Worm (Caenorhabditis elegans) whole organism, early embryonic: ENCODE results near the gene K02B2.6.

Experiments
- B0310.2 ChIP-seq: sonication (generic microtip); optimal IDR thresholded peaks from 2 replicates; lab custom pipeline; 2016; ENCODE audit warnings: mild to moderate bottlenecking, missing genetic modification characterization, missing compliant biosample characterization
- F13C5.2 ChIP-seq: sonication (generic microtip); optimal IDR thresholded peaks from 2 replicates; lab custom pipeline; 2017; ENCODE audit warnings: mild to moderate bottlenecking, missing genetic modification characterization, inconsistent platforms, missing compliant biosample characterization
- aly-1 ChIP-seq: sonication (generic microtip); optimal IDR thresholded peaks from 2 replicates; lab custom pipeline; 2016; ENCODE audit warnings: missing genetic modification characterization, missing compliant biosample characterization
- ama-1 ChIP-seq: fragments of 150-350 bp; optimal IDR thresholded peaks from 2 replicates; lab custom pipeline; 2014
- ceh-13 ChIP-seq: fragments of 200-800 bp; sonication (Bioruptor generic); optimal IDR thresholded peaks from 2 replicates; lab custom pipeline; 2018; ENCODE audit warnings: mild to moderate bottlenecking, missing genetic modification characterization, missing compliant biosample characterization
- ceh-36 ChIP-seq: sonication (generic microtip); optimal IDR thresholded peaks from 2 replicates; lab custom pipeline; 2016; ENCODE audit warnings: missing genetic modification characterization, inconsistent platforms, missing compliant biosample characterization
- ets-7 ChIP-seq: sonication (generic microtip); optimal IDR thresholded peaks from 2 replicates; lab custom pipeline; 2016; ENCODE audit warnings: missing genotype, missing genetic modification characterization, missing compliant biosample characterization
- flt-1 ChIP-seq: fragments of 200-800 bp; sonication (Bioruptor generic); IDR thresholded peaks from 2 replicates; pipeline ENCODE4 v1.3.6; 2022; ENCODE audit warnings: missing genetic modification characterization, missing compliant biosample characterization
- hmbx-1 ChIP-seq: sonication (generic microtip); optimal IDR thresholded peaks from 2 replicates; lab custom pipeline; 2016; ENCODE audit warnings: mild to moderate bottlenecking, missing genetic modification characterization, missing compliant biosample characterization
- hmg-4 ChIP-seq: fragments of 200-800 bp; sonication (Bioruptor generic); optimal IDR thresholded peaks from 2 replicates; lab custom pipeline; 2018; ENCODE audit warnings: mild to moderate bottlenecking, missing genetic modification characterization, missing compliant biosample characterization
- hnd-1 ChIP-seq: sonication (generic microtip); optimal IDR thresholded peaks from 2 replicates; lab custom pipeline; 2016; ENCODE audit warnings: missing genetic modification characterization, missing compliant biosample characterization
- pes-1 ChIP-seq: fragments of 200-800 bp; sonication (Bioruptor generic); IDR thresholded peaks from 2 replicates; pipeline ENCODE4 v1.3.6; 2022; ENCODE audit warnings: missing genetic modification reagents, missing genetic modification characterization, missing compliant biosample characterization
- scrt-1 ChIP-seq: fragments of 200-800 bp; sonication (Bioruptor generic); IDR thresholded peaks from 2 replicates; pipeline ENCODE4 v1.3.6; 2022; ENCODE audit warnings: missing genetic modification characterization, missing compliant biosample characterization
- sea-1 ChIP-seq: fragments of 200-800 bp; sonication (Bioruptor generic); conservative IDR thresholded peaks from 2 replicates; pipeline ENCODE4 v1.3.6; 2022; ENCODE audit warnings: missing genetic modification characterization, missing compliant biosample characterization
- tbx-11 ChIP-seq: fragments of 200-800 bp; sonication (Bioruptor generic); IDR thresholded peaks from 2 replicates; pipeline ENCODE4 v1.3.6; 2022; ENCODE audit warnings: missing genetic modification characterization, missing compliant biosample characterization
- tbx-37 ChIP-seq: fragments of 200-800 bp; sonication (Bioruptor generic); conservative IDR thresholded peaks from 2 replicates; pipeline ENCODE4 v1.3.6; 2022; ENCODE audit warnings: missing genetic modification reagents, missing genetic modification characterization, missing compliant biosample characterization
- tra-4 ChIP-seq: sonication (generic microtip); optimal IDR thresholded peaks from 2 replicates; lab custom pipeline; 2017; ENCODE audit warnings: missing genetic modification characterization, missing compliant biosample characterization

Gene K02B2.6

ce11 chrIV:5947555-5948151, 14.4 kb downstream of the K02B2.6 start, which contains the start of gene rps-25:
Gene rps-25 (minus strand): TSS chrIV:5947605.
- no peak for TF ChIP-seq F13C5.2 (tag; lab: Kevin White, UChicago)
- TF ChIP-seq ceh-36 (tag; lab: Kevin White, UChicago) = no peak
- TF ChIP-seq tra-4 = no peak
- no peak for TF ChIP-seq ama-1 (lab: Kevin White, UChicago)
- no peak for TF ChIP-seq B0310.2 (tag; lab: Kevin White, UChicago)
- TF ChIP-seq sea-1 = no peak
- no peak for TF ChIP-seq tbx-11 (GFP tag; lab: Robert Waterston, UW)
- no peak for TF ChIP-seq ets-7 (tag; lab: Kevin White, UChicago)
- no peak for TF ChIP-seq tbx-37
- TF ChIP-seq scrt-1 (GFP tag; lab: Robert Waterston, UW) = no peak
- TF ChIP-seq hmg-4 = no peak
- no peak for TF ChIP-seq pes-1 (GFP tag; lab: Robert Waterston, UW)
- TF ChIP-seq hnd-1 (tag; lab: Kevin White, UChicago) = no peak
- TF ChIP-seq flt-1 (GFP tag; lab: Robert Waterston, UW) = no peak
- TF ChIP-seq aly-1 (tag; lab: Kevin White, UChicago) = no peak
- no peak for TF ChIP-seq ceh-13
- no peak for TF ChIP-seq hmbx-1 (tag; lab: Kevin White, UChicago)

DNA sequence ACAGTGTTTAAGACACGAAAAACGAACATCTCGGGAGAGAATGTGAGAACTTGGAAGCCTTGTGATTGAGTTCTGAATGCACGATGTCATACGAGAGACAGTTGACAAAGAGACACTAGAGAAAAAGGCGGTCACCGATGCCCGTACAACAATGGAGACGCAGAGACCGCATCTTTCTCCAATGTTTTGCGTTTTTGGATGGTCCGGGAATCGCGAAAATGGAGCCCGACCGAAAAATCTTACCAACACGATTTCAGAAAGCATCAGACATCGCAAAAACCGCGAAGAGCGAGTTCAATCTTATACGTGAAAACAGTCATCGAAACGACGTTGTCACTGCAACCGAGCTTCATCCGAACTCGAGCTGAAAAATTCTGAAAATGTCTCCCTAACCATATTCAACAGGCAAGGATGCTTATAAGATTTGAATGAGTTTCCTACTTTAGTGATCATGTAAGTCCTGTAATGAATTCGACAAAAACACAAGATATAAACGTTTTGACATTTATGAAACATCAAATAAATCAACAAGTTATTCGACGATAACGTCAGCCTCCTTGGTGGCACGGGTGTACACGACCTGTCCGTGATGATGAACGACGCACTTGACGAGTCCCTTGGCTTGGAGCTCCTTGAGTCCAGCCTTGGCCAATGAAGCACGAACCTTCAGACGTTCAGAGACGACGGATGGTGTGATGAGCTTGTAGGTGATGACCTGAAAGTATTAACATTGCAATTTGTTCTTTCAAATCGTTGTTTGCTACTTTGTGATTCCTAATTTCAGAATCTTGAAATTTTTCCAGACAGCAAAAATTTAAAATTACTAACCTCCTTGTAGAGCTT, 15.2 kb downstream of the K02B2.6 start, which contains the start of gene inx-7:
TSS of gene inx-7 (minus strand) at position 37 of the 843 bp plus-strand sequence.
- no peak for TF ChIP-seq tra-4

DNA sequence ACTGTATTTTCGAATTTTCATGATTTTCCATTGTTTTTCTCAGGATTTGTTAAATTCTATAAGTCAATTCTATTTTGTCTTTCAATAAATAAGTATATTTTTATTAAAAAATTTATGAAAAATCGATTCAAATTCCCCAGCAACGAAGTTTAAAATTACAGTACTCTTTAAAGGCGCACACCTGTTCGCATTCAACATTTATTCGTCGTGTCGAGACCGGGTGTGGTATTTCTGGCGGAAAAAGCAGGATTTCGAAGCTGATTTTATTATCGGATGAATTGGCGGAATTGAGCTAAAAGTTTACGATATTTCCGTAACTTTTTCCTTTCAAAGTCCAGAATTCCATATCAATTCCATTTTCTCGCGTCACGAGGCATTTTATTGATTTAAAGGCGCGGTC, 16.6 kb downstream of the K02B2.6 start:
- TF ChIP-seq tbx-11 (GFP tag; lab: Robert Waterston, UW) (no peak), ceh-36 (tag; lab: Kevin White, UChicago) (no peak), tra-4 (no peak), ets-7 (tag; lab: Kevin White, UChicago) (no peak), hnd-1 (tag; lab: Kevin White, UChicago) (no peak), tbx-37 (no peak), scrt-1 (GFP tag; lab: Robert Waterston, UW) (no peak), aly-1 (tag; lab: Kevin White, UChicago) (no peak), hmg-4 (no peak), hmbx-1 (tag; lab: Kevin White, UChicago) (no peak)

DNA sequence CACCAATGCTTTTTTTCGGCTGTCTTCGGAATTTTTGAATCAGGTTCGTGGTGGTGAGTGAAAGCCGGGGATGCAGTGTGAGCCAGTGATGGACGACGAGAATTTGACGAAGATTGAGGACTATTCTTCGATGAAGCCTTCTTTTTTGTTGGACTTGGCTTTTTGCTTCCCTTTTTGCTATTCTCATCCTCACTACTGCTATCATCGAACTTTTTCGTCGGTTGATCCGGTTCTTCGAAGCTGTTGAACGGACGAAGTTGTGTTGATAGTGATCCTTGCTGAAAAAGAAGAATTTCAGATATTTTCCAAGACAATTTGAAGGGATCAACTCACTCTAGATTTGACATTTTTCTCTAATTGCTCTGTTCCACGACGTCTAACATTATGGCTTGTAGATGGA, 17.9 kb downstream of the K02B2.6 start:
- TF ChIP-seq ceh-36 (tag; lab: Kevin White, UChicago) = no peak
- TF ChIP-seq sea-1 = no peak
- TF ChIP-seq hnd-1 (tag; lab: Kevin White, UChicago) = no peak
- TF ChIP-seq hmg-4 = no peak
- TF ChIP-seq tbx-37 = no peak
- no peak for TF ChIP-seq aly-1 (tag; lab: Kevin White, UChicago)
- no peak for TF ChIP-seq pes-1 (GFP tag; lab: Robert Waterston, UW)

DNA sequence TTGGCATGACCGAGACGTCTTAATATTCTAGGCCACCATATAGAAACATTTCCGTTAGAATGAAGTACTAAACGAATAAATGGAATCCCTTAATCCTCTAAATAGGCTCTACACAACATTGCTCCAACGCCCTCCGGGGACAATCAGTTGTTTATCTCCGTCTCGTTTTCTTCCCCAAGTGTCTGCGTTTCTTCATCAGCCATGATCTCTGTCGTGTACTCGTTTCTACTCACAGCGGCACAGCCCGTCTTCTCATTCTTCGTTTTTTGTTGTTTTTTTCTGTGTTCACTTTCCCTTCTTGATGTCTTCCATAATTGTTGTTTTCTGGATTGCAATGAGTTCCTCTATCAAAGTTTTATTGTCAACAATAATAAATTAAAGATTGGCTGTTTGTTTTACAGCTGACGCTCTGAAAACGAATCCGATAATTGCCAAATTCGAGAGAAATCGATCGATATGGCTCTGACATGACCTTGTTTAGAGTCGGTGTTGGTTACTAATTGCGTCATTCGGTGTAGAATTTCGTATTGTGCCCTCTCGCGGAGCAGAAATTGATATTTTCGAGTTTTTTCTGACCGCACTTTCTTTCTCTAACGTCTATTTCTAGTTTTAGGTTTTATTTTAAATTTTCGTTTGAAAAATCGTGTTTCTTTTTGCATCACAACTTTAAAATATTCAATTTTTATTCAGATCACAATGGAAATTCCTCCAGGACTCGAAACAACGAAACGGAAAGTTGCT, 20.7 kb downstream of the K02B2.6 start, which contains the start of gene pfkb-1.2:
TSS of gene pfkb-1.2 (plus strand) at position 691 of the 741 bp plus-strand sequence.
- TF ChIP-seq flt-1 (GFP tag; lab: Robert Waterston, UW) (no peak), aly-1 (tag; lab: Kevin White, UChicago) (peak; percentile 14), scrt-1 (GFP tag; lab: Robert Waterston, UW) (no peak), tbx-37 (no peak)

ce11 chrIV:5940608-5941007, 21.5 kb downstream of the K02B2.6 start:
- no peak for TF ChIP-seq tra-4
- no peak for TF ChIP-seq flt-1 (GFP tag; lab: Robert Waterston, UW)
- TF ChIP-seq scrt-1 (GFP tag; lab: Robert Waterston, UW) = no peak
- TF ChIP-seq ceh-13 = no peak
- TF ChIP-seq ama-1 (lab: Kevin White, UChicago) = no peak
- no peak for TF ChIP-seq B0310.2 (tag; lab: Kevin White, UChicago)
- TF ChIP-seq ceh-36 (tag; lab: Kevin White, UChicago) = no peak
- no peak for TF ChIP-seq F13C5.2 (tag; lab: Kevin White, UChicago)
- TF ChIP-seq ets-7 (tag; lab: Kevin White, UChicago) = no peak
- no peak for TF ChIP-seq tbx-11 (GFP tag; lab: Robert Waterston, UW)
- no peak for TF ChIP-seq hmbx-1 (tag; lab: Kevin White, UChicago)
- no peak for TF ChIP-seq pes-1 (GFP tag; lab: Robert Waterston, UW)
- TF ChIP-seq sea-1 = no peak
- no peak for TF ChIP-seq hnd-1 (tag; lab: Kevin White, UChicago)
- TF ChIP-seq aly-1 (tag; lab: Kevin White, UChicago) = no peak
- TF ChIP-seq hmg-4 = no peak

ce11 chrIV:5939908-5940307, 22.2 kb downstream of the K02B2.6 start:
- no peak for TF ChIP-seq sea-1
- no peak for TF ChIP-seq hmbx-1 (tag; lab: Kevin White, UChicago)
- no peak for TF ChIP-seq ceh-13
- TF ChIP-seq tbx-37 = no peak
- TF ChIP-seq tbx-11 (GFP tag; lab: Robert Waterston, UW) = no peak
- TF ChIP-seq ets-7 (tag; lab: Kevin White, UChicago) = no peak
- no peak for TF ChIP-seq flt-1 (GFP tag; lab: Robert Waterston, UW)
- TF ChIP-seq ceh-36 (tag; lab: Kevin White, UChicago) = no peak
